Worm (Caenorhabditis elegans) whole organism, mixed stage, embryonic: Measurements from ENCODE around the gene clec-173.

Source experiments
- blmp-1 ChIP-seq: fragments of 150-350 bp; optimal IDR thresholded peaks from 2 replicates; lab custom pipeline; 2014; ENCODE audit warnings: missing biosample characterization, missing genetic modification characterization
- ceh-83 ChIP-seq: fragments of 200-800 bp; sonication (Bioruptor generic); optimal IDR thresholded peaks from 2 replicates; lab custom pipeline; 2018; ENCODE audit warnings: mild to moderate bottlenecking, missing genetic modification characterization, missing compliant biosample characterization
- ces-1 ChIP-seq: fragments of 150-350 bp; optimal IDR thresholded peaks from 2 replicates; lab custom pipeline; 2014; ENCODE audit warnings: missing biosample characterization, missing genetic modification reagents, missing genetic modification characterization
- elt-1 ChIP-seq: sonication (generic microtip); optimal IDR thresholded peaks from 2 replicates; lab custom pipeline; 2017; ENCODE audit warnings: missing genetic modification characterization, mild to moderate bottlenecking, missing compliant biosample characterization, antibody characterized with exemption, moderate library complexity, borderline replicate concordance; ENCODE audit not compliant: insufficient read depth
- elt-3 ChIP-seq: fragments of 150-350 bp; optimal IDR thresholded peaks from 2 replicates; lab custom pipeline; 2014; ENCODE audit warnings: missing biosample characterization, missing genetic modification characterization
- hlh-1 ChIP-seq: fragments of 150-350 bp; optimal IDR thresholded peaks from 2 replicates; lab custom pipeline; 2014; ENCODE audit warnings: missing biosample characterization, missing genetic modification reagents, missing genetic modification characterization
- mep-1 ChIP-seq: fragments of 150-350 bp; optimal IDR thresholded peaks from 2 replicates; lab custom pipeline; 2017; ENCODE audit warnings: missing biosample characterization, missing genetic modification reagents, missing genetic modification characterization, inconsistent platforms
- mls-2 ChIP-seq: sonication (generic microtip); optimal IDR thresholded peaks from 2 replicates; lab custom pipeline; 2016; ENCODE audit warnings: mild to moderate bottlenecking, missing genetic modification characterization, moderate library complexity, missing compliant biosample characterization
- nhr-28 ChIP-seq: fragments of 150-350 bp; optimal IDR thresholded peaks from 2 replicates; lab custom pipeline; 2014; ENCODE audit warnings: missing biosample characterization, missing genetic modification characterization
- nhr-76 ChIP-seq: sonication (generic microtip); optimal IDR thresholded peaks from 2 replicates; lab custom pipeline; 2017; ENCODE audit warnings: missing biosample characterization, missing genetic modification characterization
- snpc-4 ChIP-seq: fragments of 150-350 bp; optimal IDR thresholded peaks from 2 replicates; lab custom pipeline; 2014; ENCODE audit warnings: missing biosample characterization, missing genetic modification characterization
- unc-39 ChIP-seq: fragments of 150-350 bp; optimal IDR thresholded peaks from 2 replicates; lab custom pipeline; 2014; ENCODE audit warnings: missing biosample characterization, missing genetic modification characterization
- unc-62 ChIP-seq: fragments of 150-350 bp; optimal IDR thresholded peaks from 2 replicates; lab custom pipeline; 2014; ENCODE audit warnings: missing biosample characterization, missing genetic modification reagents, missing genetic modification characterization

- TF ChIP-seq nhr-28 (no peak), unc-39 (tag; lab: Kevin White, UChicago) (no peak), hlh-1 (tag; lab: Kevin White, UChicago) (no peak), elt-3 (tag; lab: Kevin White, UChicago) (no peak), mep-1 (tag; lab: Kevin White, UChicago) (no peak), elt-1 (no peak), mls-2 (no peak), snpc-4 (tag; lab: Kevin White, UChicago) (no peak), ces-1 (GFP tag; lab: Kevin White, UChicago) (no peak), blmp-1 (tag; lab: Kevin White, UChicago) (no peak), unc-62 (no peak), nhr-76 (tag; lab: Kevin White, UChicago) (no peak), ceh-83 (GFP tag; lab: Kevin White, UChicago) (no peak)
Measured at ce11 chrIV:3308885-3309284, 41.4 kb upstream of the clec-173 start.
